Fruit fly (Drosophila melanogaster) whole organism, wandering third instar larva: ENCODE measurements around the gene Octalpha2R.

Experiments used
- Abd-B ChIP-seq: fragments of >200 bp; optimal IDR thresholded peaks from 2 replicates; lab custom pipeline; 2017; ENCODE audit warnings: missing biosample characterization, missing genetic modification characterization
- Dif ChIP-seq: fragments of 200-275, 200-300 bp; sonication (Bioruptor generic); optimal IDR thresholded peaks from 2 replicates; lab custom pipeline; 2018; ENCODE audit warnings: missing biosample characterization, missing genetic modification characterization; ENCODE audit not compliant: partially characterized antibody
- Mio ChIP-seq: sonication (Bioruptor generic); optimal IDR thresholded peaks from 2 replicates; lab custom pipeline; 2016; ENCODE audit warnings: missing biosample characterization, missing genetic modification characterization
- OdsH ChIP-seq: fragments of 200-800 bp; sonication (Bioruptor generic); optimal IDR thresholded peaks from 2 replicates; lab custom pipeline; 2016; ENCODE audit warnings: missing biosample characterization, mild to moderate bottlenecking, missing genetic modification characterization
- Rel ChIP-seq, 2 experiments: fragments of 200-800 bp; sonication (Bioruptor generic) in 1 of 2; optimal IDR thresholded peaks; 2 replicates in 1 of 2; 3 replicates in 1 of 2; lab custom pipeline; 2016 to 2019; ENCODE audit warnings: mild to moderate bottlenecking in 2 of 2, missing biosample characterization in 2 of 2, missing genetic modification characterization in 2 of 2, moderate library complexity in 1 of 2
- br ChIP-seq: fragments of 200-800 bp; sonication (Bioruptor generic); optimal IDR thresholded peaks from 2 replicates; lab custom pipeline; 2016; ENCODE audit warnings: missing biosample characterization, missing genetic modification characterization
- brk ChIP-seq: fragments of 200-800 bp; sonication (Bioruptor generic); optimal IDR thresholded peaks from 2 replicates; lab custom pipeline; 2016; ENCODE audit warnings: missing biosample characterization, mild to moderate bottlenecking, missing genetic modification characterization
- dl ChIP-seq, 2 experiments: fragments of 175-275, 200-275 bp in 1 of 2; fragments of 200-275 bp in 1 of 2; sonication (Bioruptor generic); optimal IDR thresholded peaks; lab custom pipeline; 2018; ENCODE audit warnings: mild to moderate bottlenecking in 2 of 2, missing biosample characterization in 2 of 2, missing genetic modification characterization in 2 of 2, moderate library complexity in 2 of 2; ENCODE audit not compliant: partially characterized antibody in 2 of 2, insufficient read depth in 1 of 2
- dmrt93B ChIP-seq: fragments of 200-800 bp; sonication (Bioruptor generic); optimal IDR thresholded peaks from 2 replicates; lab custom pipeline; 2018; ENCODE audit warnings: missing biosample characterization, mild to moderate bottlenecking, missing genetic modification characterization
- ey ChIP-seq: fragments of 200-800 bp; sonication (Bioruptor generic); optimal IDR thresholded peaks from 2 replicates; lab custom pipeline; 2016; ENCODE audit warnings: missing biosample characterization, missing genetic modification characterization
- h ChIP-seq: fragments of 200-800 bp; sonication (Bioruptor generic); optimal IDR thresholded peaks from 3 replicates; lab custom pipeline; 2016; ENCODE audit warnings: missing biosample characterization, mild to moderate bottlenecking, missing genetic modification characterization
- rgr ChIP-seq: fragments of 200-800 bp; sonication (Bioruptor generic); optimal IDR thresholded peaks from 3 replicates; lab custom pipeline; 2016; ENCODE audit warnings: missing biosample characterization, mild to moderate bottlenecking, missing genetic modification characterization

DNA sequence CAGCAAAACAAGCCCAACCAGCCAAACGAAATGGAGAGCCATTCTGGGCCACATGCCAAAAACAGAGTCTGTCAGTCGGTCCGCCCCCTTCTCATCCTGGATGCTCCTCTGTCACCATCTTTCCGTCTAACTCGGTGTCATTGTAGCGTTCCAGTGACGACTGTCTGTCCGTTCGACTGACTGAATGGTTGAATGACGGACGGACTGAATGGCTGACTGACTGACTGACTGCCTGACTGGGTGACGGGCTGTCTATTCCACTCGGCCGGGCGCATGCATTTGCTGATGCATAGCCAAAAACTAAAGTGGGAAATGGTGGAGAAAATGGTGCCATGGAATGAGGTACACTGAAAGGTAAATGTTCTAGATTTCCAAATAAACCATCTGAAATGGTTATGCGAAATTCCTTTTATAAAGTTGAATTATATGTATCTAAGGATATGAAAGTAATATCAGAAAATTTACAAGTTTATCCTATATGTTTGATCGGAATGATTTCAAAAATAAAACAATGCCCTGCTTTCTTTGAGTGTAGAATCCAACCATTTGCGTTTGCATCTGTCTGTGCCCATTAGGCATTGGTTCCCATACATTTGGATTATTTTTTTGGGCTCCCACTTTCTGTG is 44.6 kb downstream of the Octalpha2R start:
- TF ChIP-seq br (GFP tag; lab: Kevin White, UChicago) (no peak), brk (GFP tag; lab: Kevin White, UChicago) (no peak), dmrt93B (GFP tag; lab: Kevin White, UChicago) (no peak), Rel (GFP tag; optimal IDR thresholded peaks at IDR 0.05; lab: Kevin White, UChicago) (no peak), Rel (tag; optimal IDR thresholded peaks at IDR 0.05; lab: Kevin White, UChicago) (no peak), dl (GFP tag; optimal IDR thresholded peaks at IDR 0.05; lab: Kevin White, UChicago; ENCODE audit: insufficient read depth in 1 of 2, partially characterized antibody in 2 of 2) (no peak), h (no peak), Abd-B (GFP tag; lab: Kevin White, UChicago) (no peak), Mio (GFP tag; lab: Kevin White, UChicago) (no peak), ey (GFP tag; lab: Kevin White, UChicago) (no peak), OdsH (GFP tag; lab: Kevin White, UChicago) (no peak), Dif (GFP tag; lab: Kevin White, UChicago) (no peak), rgr (GFP tag; lab: Kevin White, UChicago) (no peak)
